Worm (Caenorhabditis elegans) whole organism, early embryonic: ENCODE results near the gene ivph-3.

Source experiments
- B0310.2 ChIP-seq: sonication (generic microtip); optimal IDR thresholded peaks from 2 replicates; lab custom pipeline; 2016; ENCODE audit warnings: mild to moderate bottlenecking, missing genetic modification characterization, missing compliant biosample characterization
- ama-1 ChIP-seq: fragments of 150-350 bp; optimal IDR thresholded peaks from 2 replicates; lab custom pipeline; 2014
- ceh-13 ChIP-seq: fragments of 200-800 bp; sonication (Bioruptor generic); optimal IDR thresholded peaks from 2 replicates; lab custom pipeline; 2018; ENCODE audit warnings: mild to moderate bottlenecking, missing genetic modification characterization, missing compliant biosample characterization
- ceh-36 ChIP-seq: sonication (generic microtip); optimal IDR thresholded peaks from 2 replicates; lab custom pipeline; 2016; ENCODE audit warnings: missing genetic modification characterization, inconsistent platforms, missing compliant biosample characterization
- flt-1 ChIP-seq: fragments of 200-800 bp; sonication (Bioruptor generic); IDR thresholded peaks from 2 replicates; pipeline ENCODE4 v1.3.6; 2022; ENCODE audit warnings: missing genetic modification characterization, missing compliant biosample characterization
- hmbx-1 ChIP-seq: sonication (generic microtip); optimal IDR thresholded peaks from 2 replicates; lab custom pipeline; 2016; ENCODE audit warnings: mild to moderate bottlenecking, missing genetic modification characterization, missing compliant biosample characterization
- hmg-4 ChIP-seq: fragments of 200-800 bp; sonication (Bioruptor generic); optimal IDR thresholded peaks from 2 replicates; lab custom pipeline; 2018; ENCODE audit warnings: mild to moderate bottlenecking, missing genetic modification characterization, missing compliant biosample characterization
- hnd-1 ChIP-seq: sonication (generic microtip); optimal IDR thresholded peaks from 2 replicates; lab custom pipeline; 2016; ENCODE audit warnings: missing genetic modification characterization, missing compliant biosample characterization
- pes-1 ChIP-seq: fragments of 200-800 bp; sonication (Bioruptor generic); IDR thresholded peaks from 2 replicates; pipeline ENCODE4 v1.3.6; 2022; ENCODE audit warnings: missing genetic modification reagents, missing genetic modification characterization, missing compliant biosample characterization
- scrt-1 ChIP-seq: fragments of 200-800 bp; sonication (Bioruptor generic); IDR thresholded peaks from 2 replicates; pipeline ENCODE4 v1.3.6; 2022; ENCODE audit warnings: missing genetic modification characterization, missing compliant biosample characterization
- tbx-37 ChIP-seq: fragments of 200-800 bp; sonication (Bioruptor generic); conservative IDR thresholded peaks from 2 replicates; pipeline ENCODE4 v1.3.6; 2022; ENCODE audit warnings: missing genetic modification reagents, missing genetic modification characterization, missing compliant biosample characterization
- tra-4 ChIP-seq: sonication (generic microtip); optimal IDR thresholded peaks from 2 replicates; lab custom pipeline; 2017; ENCODE audit warnings: missing genetic modification characterization, missing compliant biosample characterization

- TF ChIP-seq ama-1 (lab: Kevin White, UChicago) (no peak), pes-1 (GFP tag; lab: Robert Waterston, UW) (no peak), ceh-36 (no peak), scrt-1 (GFP tag; lab: Robert Waterston, UW) (no peak), hnd-1 (no peak), B0310.2 (tag; lab: Kevin White, UChicago) (no peak), flt-1 (no peak), tra-4 (no peak), hmg-4 (GFP tag; lab: Kevin White, UChicago) (no peak), ceh-13 (GFP tag; lab: Kevin White, UChicago) (no peak), hmbx-1 (tag; lab: Kevin White, UChicago) (no peak), tbx-37 (GFP tag; lab: Robert Waterston, UW) (no peak)
These were observed 37.3 kb upstream of the ivph-3 start for ce11 chrIV:3016202-3016601.
